Fruit fly (Drosophila melanogaster) whole organism, prepupa: Measurements from ENCODE around the gene nonA.
A peak's percentile ranks its signal among the peaks of the same experiment; 100 is the strongest.

Experiments
- CG10631 ChIP-seq: fragments of 200-800 bp; sonication (Bioruptor generic); optimal IDR thresholded peaks from 2 replicates; lab custom pipeline; 2016; ENCODE audit warnings: missing biosample characterization, missing genetic modification characterization
- CG10669 ChIP-seq: fragments of 200-800 bp; sonication (Bioruptor generic); optimal IDR thresholded peaks from 3 replicates; lab custom pipeline; 2018; ENCODE audit warnings: missing biosample characterization, mild to moderate bottlenecking, missing genetic modification characterization, moderate library complexity
- CG11294 ChIP-seq: fragments of 200-800 bp; sonication (Bioruptor generic); IDR thresholded peaks from 2 replicates; pipeline ENCODE4 v1.3.6; 2022; ENCODE audit warnings: missing biosample characterization, missing genetic modification characterization
- CG15336 ChIP-seq: fragments of 200-800 bp; sonication (Bioruptor generic); IDR thresholded peaks from 2 replicates; pipeline ENCODE4 v1.3.6; 2022; ENCODE audit warnings: missing biosample characterization, missing genetic modification characterization
- CG1621 ChIP-seq: fragments of 200-800 bp; sonication (Bioruptor generic); optimal IDR thresholded peaks from 3 replicates; lab custom pipeline; 2018; ENCODE audit warnings: missing biosample characterization, mild to moderate bottlenecking, missing genetic modification characterization
- CG16779 ChIP-seq: fragments of 200-800 bp; sonication (Bioruptor generic); optimal IDR thresholded peaks from 3 replicates; lab custom pipeline; 2017; ENCODE audit warnings: missing biosample characterization, mild to moderate bottlenecking, missing genetic modification characterization
- CG3032 ChIP-seq: fragments of 200-800 bp; optimal IDR thresholded peaks from 2 replicates; lab custom pipeline; 2019; ENCODE audit warnings: missing biosample characterization, mild to moderate bottlenecking, missing genetic modification characterization, moderate library complexity
- CG31627 ChIP-seq: fragments of 200-800 bp; sonication (Bioruptor generic); optimal IDR thresholded peaks from 3 replicates; lab custom pipeline; 2016; ENCODE audit warnings: missing biosample characterization, missing genetic modification characterization
- CG32006 ChIP-seq: fragments of 200-800 bp; sonication (Bioruptor generic); optimal IDR thresholded peaks from 3 replicates; lab custom pipeline; 2017; ENCODE audit warnings: missing biosample characterization, mild to moderate bottlenecking, missing genetic modification characterization
- CG34406 ChIP-seq: fragments of 200-800 bp; sonication (Bioruptor generic); optimal IDR thresholded peaks from 3 replicates; lab custom pipeline; 2016; ENCODE audit warnings: missing biosample characterization, missing genetic modification characterization
- CG3919 ChIP-seq: fragments of 200-800 bp; sonication (Bioruptor generic); optimal IDR thresholded peaks from 3 replicates; lab custom pipeline; 2016; ENCODE audit warnings: missing biosample characterization, missing genetic modification characterization
- CG4318 ChIP-seq: fragments of 200-800 bp; sonication (Bioruptor generic); optimal IDR thresholded peaks from 3 replicates; lab custom pipeline; 2017; ENCODE audit warnings: missing biosample characterization, mild to moderate bottlenecking, missing genetic modification characterization
- CG6163 ChIP-seq: fragments of 200-800 bp; sonication (Bioruptor generic); IDR thresholded peaks from 3 replicates; pipeline ENCODE4 v1.3.6; 2022; ENCODE audit warnings: missing biosample characterization, missing genetic modification characterization
- CG6276 ChIP-seq: fragments of 200-800 bp; sonication (Bioruptor generic); optimal IDR thresholded peaks from 2 replicates; lab custom pipeline; 2017; ENCODE audit warnings: missing biosample characterization, mild to moderate bottlenecking, missing genetic modification characterization
- CG6792 ChIP-seq: fragments of 200-800 bp; sonication (Bioruptor generic); optimal IDR thresholded peaks from 3 replicates; lab custom pipeline; 2016; ENCODE audit warnings: missing biosample characterization, missing genetic modification characterization
- CG6808 ChIP-seq: fragments of 200-800 bp; sonication (Bioruptor generic); optimal IDR thresholded peaks from 3 replicates; lab custom pipeline; 2017; ENCODE audit warnings: missing biosample characterization, missing genetic modification characterization, mild to moderate bottlenecking, moderate library complexity, missing genetic modification reagents
- CG6854 ChIP-seq: fragments of 200-800 bp; sonication (Bioruptor generic); optimal IDR thresholded peaks from 2 replicates; lab custom pipeline; 2017; ENCODE audit warnings: missing biosample characterization, mild to moderate bottlenecking, missing genetic modification characterization
- CG7368 ChIP-seq: fragments of 200-800 bp; sonication (Bioruptor generic); optimal IDR thresholded peaks from 3 replicates; lab custom pipeline; 2016; ENCODE audit warnings: missing biosample characterization, missing genetic modification characterization
- CG8319 ChIP-seq: fragments of 200-800 bp; sonication (Bioruptor generic); optimal IDR thresholded peaks from 3 replicates; lab custom pipeline; 2016; ENCODE audit warnings: missing biosample characterization, missing genetic modification characterization
- CG8632 ChIP-seq: fragments of 200-800 bp; sonication (Bioruptor generic); optimal IDR thresholded peaks from 3 replicates; lab custom pipeline; 2016; ENCODE audit warnings: missing biosample characterization, missing genetic modification characterization
- CG9139 ChIP-seq: fragments of 200-800 bp; sonication (Bioruptor generic); optimal IDR thresholded peaks from 3 replicates; lab custom pipeline; 2017; ENCODE audit warnings: missing biosample characterization, mild to moderate bottlenecking, missing genetic modification characterization
- Eip78C ChIP-seq: fragments of 200-800 bp; sonication (Bioruptor generic); peaks from one replicate; lab custom pipeline; 2016; ENCODE audit warnings: missing biosample characterization, missing genetic modification characterization
- Eip93F ChIP-seq: fragments of 200-800 bp; sonication (Bioruptor generic); optimal IDR thresholded peaks from 2 replicates; lab custom pipeline; 2016; ENCODE audit warnings: missing biosample characterization, mild to moderate bottlenecking, missing genetic modification characterization
- Ets21C ChIP-seq: fragments of 200-800 bp; sonication (Bioruptor generic); optimal IDR thresholded peaks from 3 replicates; lab custom pipeline; 2016; ENCODE audit warnings: missing biosample characterization, missing genetic modification characterization
- Ets96B ChIP-seq: fragments of 200-800 bp; optimal IDR thresholded peaks from 2 replicates; lab custom pipeline; 2019; ENCODE audit warnings: missing biosample characterization, mild to moderate bottlenecking, missing genetic modification characterization, moderate library complexity
- Gug ChIP-seq: fragments of 200-800 bp; sonication (Bioruptor generic); IDR thresholded peaks from 2 replicates; pipeline ENCODE4 v1.3.6; 2022; ENCODE audit warnings: missing biosample characterization, missing genetic modification characterization
- Lpt ChIP-seq: fragments of 200-800 bp; sonication (Bioruptor generic); optimal IDR thresholded peaks from 3 replicates; lab custom pipeline; 2016; ENCODE audit warnings: missing biosample characterization, missing genetic modification characterization
- Met ChIP-seq: fragments of 200-800 bp; sonication (Bioruptor generic); optimal IDR thresholded peaks from 3 replicates; lab custom pipeline; 2016; ENCODE audit warnings: missing biosample characterization, missing genetic modification characterization
- OdsH ChIP-seq: fragments of 200-800 bp; sonication (Bioruptor generic); optimal IDR thresholded peaks from 3 replicates; lab custom pipeline; 2016; ENCODE audit warnings: missing biosample characterization, missing genetic modification characterization
- Smox ChIP-seq: fragments of 200-800 bp; sonication (Bioruptor generic); optimal IDR thresholded peaks from 3 replicates; lab custom pipeline; 2016; ENCODE audit warnings: missing biosample characterization, missing genetic modification characterization
- Sox102F ChIP-seq: fragments of 200-800 bp; sonication (Bioruptor generic); optimal IDR thresholded peaks from 2 replicates; lab custom pipeline; 2016; ENCODE audit warnings: missing biosample characterization, mild to moderate bottlenecking, missing genetic modification characterization
- Sox14 ChIP-seq: fragments of 200-800 bp; sonication (Bioruptor generic); optimal IDR thresholded peaks from 3 replicates; lab custom pipeline; 2016; ENCODE audit warnings: missing biosample characterization, missing genetic modification characterization
- acj6 ChIP-seq: fragments of 200-800 bp; sonication (Bioruptor generic); optimal IDR thresholded peaks from 3 replicates; lab custom pipeline; 2016; ENCODE audit warnings: missing biosample characterization, missing genetic modification characterization
- eg ChIP-seq: fragments of 200-800 bp; sonication (Bioruptor generic); IDR thresholded peaks from 3 replicates; pipeline ENCODE4 v1.3.6; 2022; ENCODE audit warnings: missing biosample characterization, missing genetic modification characterization
- esn ChIP-seq: fragments of 200-800 bp; sonication (Bioruptor generic); optimal IDR thresholded peaks from 2 replicates; lab custom pipeline; 2016; ENCODE audit warnings: missing biosample characterization, mild to moderate bottlenecking, missing genetic modification characterization, moderate library complexity
- fd59A ChIP-seq: fragments of 200-800 bp; sonication (Bioruptor generic); optimal IDR thresholded peaks from 2 replicates; lab custom pipeline; 2017; ENCODE audit warnings: missing biosample characterization, mild to moderate bottlenecking, missing genetic modification characterization, missing genetic modification reagents
- fd85E ChIP-seq: fragments of 200-800 bp; sonication (Bioruptor generic); optimal IDR thresholded peaks from 3 replicates; lab custom pipeline; 2016; ENCODE audit warnings: missing biosample characterization, missing genetic modification characterization
- fkh ChIP-seq: fragments of 200-800 bp; sonication (Bioruptor generic); optimal IDR thresholded peaks from 3 replicates; lab custom pipeline; 2017; ENCODE audit warnings: missing biosample characterization, mild to moderate bottlenecking, missing genetic modification characterization, moderate library complexity
- lz ChIP-seq: fragments of 200-800 bp; sonication (Bioruptor generic); optimal IDR thresholded peaks from 3 replicates; lab custom pipeline; 2016; ENCODE audit warnings: missing biosample characterization, missing genetic modification characterization
- net ChIP-seq: fragments of 200-800 bp; sonication (Bioruptor generic); optimal IDR thresholded peaks from 3 replicates; lab custom pipeline; 2016; ENCODE audit warnings: missing biosample characterization, missing genetic modification characterization
- pdm3 ChIP-seq: fragments of 200-800 bp; sonication (Bioruptor generic); optimal IDR thresholded peaks from 3 replicates; lab custom pipeline; 2016; ENCODE audit warnings: missing biosample characterization, missing genetic modification characterization
- salr ChIP-seq, 2 experiments: fragments of 200-800 bp; sonication (Bioruptor generic); optimal IDR thresholded peaks; 3 replicates each; lab custom pipeline; 2016 to 2018; ENCODE audit warnings: missing biosample characterization in 2 of 2, missing genetic modification characterization in 2 of 2, mild to moderate bottlenecking in 1 of 2
- spab ChIP-seq: fragments of 200-800 bp; sonication (Bioruptor generic); optimal IDR thresholded peaks from 2 replicates; lab custom pipeline; 2017; ENCODE audit warnings: missing biosample characterization, mild to moderate bottlenecking, missing genetic modification characterization, missing genetic modification reagents
- ss ChIP-seq, 2 experiments: fragments of 200-800 bp; sonication (Bioruptor generic); optimal IDR thresholded peaks; 2 replicates in 1 of 2; 3 replicates in 1 of 2; lab custom pipeline; 2017 to 2018; ENCODE audit warnings: mild to moderate bottlenecking in 2 of 2, missing biosample characterization in 2 of 2, missing genetic modification characterization in 2 of 2, moderate library complexity in 1 of 2
- svp ChIP-seq: fragments of 200-800 bp; sonication (Bioruptor generic); peaks from one replicate; lab custom pipeline; 2016; ENCODE audit warnings: missing biosample characterization, missing genetic modification characterization
- topi ChIP-seq: fragments of 200-800 bp; sonication (Bioruptor generic); optimal IDR thresholded peaks from 3 replicates; lab custom pipeline; 2016; ENCODE audit warnings: missing biosample characterization, missing genetic modification characterization
- vri ChIP-seq: fragments of 200-800 bp; sonication (Bioruptor generic); optimal IDR thresholded peaks from 3 replicates; lab custom pipeline; 2016; ENCODE audit warnings: missing biosample characterization, mild to moderate bottlenecking, missing genetic modification characterization

nonA gene

DNA sequence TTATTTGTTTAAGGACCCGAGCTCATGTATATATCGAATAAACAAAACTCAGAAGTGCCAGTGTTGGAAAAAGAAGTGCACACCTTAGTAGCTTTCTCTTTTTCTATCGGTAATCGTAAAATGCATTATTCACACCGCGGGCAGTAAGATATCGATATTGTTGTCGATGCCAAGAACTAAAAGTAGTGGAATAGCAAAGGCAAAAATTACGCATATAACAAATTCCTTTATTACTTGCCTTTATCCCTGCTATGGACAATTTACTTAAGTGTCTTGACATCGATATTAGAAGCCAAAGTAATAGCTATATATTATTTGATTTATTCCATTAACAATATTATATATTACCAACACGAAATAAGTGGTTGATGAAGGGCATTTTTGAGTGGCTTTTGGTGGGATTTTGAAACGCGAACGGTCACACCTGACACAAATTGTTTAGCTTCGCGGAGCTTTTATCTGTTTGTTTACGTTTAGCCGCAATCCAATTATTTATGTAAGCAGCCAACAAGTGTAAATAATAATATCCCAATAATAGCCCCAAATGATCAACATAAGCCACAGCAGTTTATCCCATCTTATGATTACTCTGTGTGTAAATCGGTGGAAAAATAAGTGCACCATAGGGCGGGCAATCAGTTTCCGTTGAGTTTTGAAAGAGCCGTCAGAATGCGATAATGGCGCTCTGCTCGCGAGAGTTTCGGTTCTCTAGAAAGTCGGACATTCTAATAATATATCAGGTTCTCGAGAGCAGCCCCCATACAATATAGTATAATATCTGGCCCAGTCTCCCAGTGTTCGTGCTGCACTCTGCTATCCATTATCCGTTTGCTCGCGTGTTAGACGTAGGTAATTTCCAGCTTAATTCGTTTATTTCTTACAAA, 23.7 kb downstream of the nonA start, which contains the start of the genes CG9992 and CG4239 (continued):
- TF ChIP-seq CG32006 (GFP tag; lab: Kevin White, UChicago) (no peak), CG34406 (no peak), CG6276 (GFP tag; lab: Kevin White, UChicago) (no peak), CG10631 (GFP tag; lab: Kevin White, UChicago) (peak; percentile 65), Sox14 (GFP tag; lab: Kevin White, UChicago) (peak; percentile 19), topi (GFP tag; lab: Kevin White, UChicago) (peak; percentile 43), OdsH (GFP tag; lab: Kevin White, UChicago) (no peak), salr (GFP tag; optimal IDR thresholded peaks at IDR 0.05; lab: Kevin White, UChicago) (no peak), acj6 (GFP tag; lab: Kevin White, UChicago) (no peak), vri (GFP tag; lab: Kevin White, UChicago) (no peak), spab (GFP tag; lab: Kevin White, UChicago) (no peak), CG6854 (GFP tag; lab: Kevin White, UChicago) (no peak), CG3919 (GFP tag; lab: Kevin White, UChicago) (no peak), CG6792 (GFP tag; lab: Kevin White, UChicago) (peak; percentile 6), Smox (no peak), esn (GFP tag; lab: Kevin White, UChicago) (peak; percentile 51), CG10669 (GFP tag; lab: Kevin White, UChicago) (no peak), lz (GFP tag; lab: Kevin White, UChicago) (peak; percentile 47), CG1621 (tag; lab: Kevin White, UChicago) (no peak), Eip78C (GFP tag; lab: Kevin White, UChicago) (peak; percentile 66), fkh (GFP tag; lab: Kevin White, UChicago) (peak; percentile 76), fd59A (peak; percentile 19), svp (GFP tag; lab: Kevin White, UChicago) (no peak), CG3032 (tag; lab: Kevin White, UChicago) (peak; percentile 75), fd85E (no peak)

DNA sequence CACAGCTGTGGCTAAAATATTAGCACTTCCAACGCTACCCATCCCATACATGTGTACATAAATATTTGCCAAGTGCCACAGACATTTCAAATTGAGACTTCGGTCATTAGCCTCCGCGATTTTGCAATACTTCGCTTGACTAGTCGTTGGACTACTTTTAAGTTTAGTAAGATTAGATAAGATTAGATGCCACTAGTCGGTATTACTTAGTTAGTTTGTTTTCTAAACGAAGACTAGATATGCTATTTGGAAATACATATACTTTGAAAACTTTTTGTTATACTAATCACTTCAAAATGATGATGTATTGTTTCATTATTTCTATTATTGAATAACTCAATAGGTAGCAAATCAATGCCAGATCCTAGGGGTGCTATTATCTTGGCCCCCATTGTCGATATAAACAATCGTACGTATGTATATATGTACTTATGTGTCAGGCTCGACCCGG, 24.6 kb downstream of the nonA start:
- TF ChIP-seq eg (GFP tag; lab: Robert Waterston, UW) (peak; percentile 55; the same call in 1 of the 3 replicates), CG31627 (GFP tag; lab: Kevin White, UChicago) (peak; percentile 41), net (GFP tag; lab: Kevin White, UChicago) (peak; percentile 54), Gug (no peak), pdm3 (GFP tag; lab: Kevin White, UChicago) (no peak), CG7368 (GFP tag; lab: Kevin White, UChicago) (no peak), CG6792 (GFP tag; lab: Kevin White, UChicago) (peak; percentile 37), Eip93F (GFP tag; lab: Kevin White, UChicago) (no peak), CG6276 (GFP tag; lab: Kevin White, UChicago) (peak; percentile 58), Lpt (GFP tag; lab: Kevin White, UChicago) (no peak), CG6163 (GFP tag; lab: Robert Waterston, UW) (no peak), CG34406 (peak; percentile 44), CG16779 (tag; lab: Kevin White, UChicago) (no peak), spab (GFP tag; lab: Kevin White, UChicago) (no peak), CG10631 (GFP tag; lab: Kevin White, UChicago) (peak; percentile 53), Sox14 (GFP tag; lab: Kevin White, UChicago) (peak; percentile 41), Ets21C (GFP tag; lab: Kevin White, UChicago) (no peak), Ets96B (tag; lab: Kevin White, UChicago) (peak; percentile 34), CG4318 (GFP tag; lab: Kevin White, UChicago) (peak; percentile 23), CG8319 (GFP tag; lab: Kevin White, UChicago) (peak; percentile 7), CG32006 (GFP tag; lab: Kevin White, UChicago) (peak; percentile 69), CG3032 (tag; lab: Kevin White, UChicago) (peak; percentile 32), CG6854 (GFP tag; lab: Kevin White, UChicago) (no peak), CG8632 (GFP tag; lab: Kevin White, UChicago) (peak; percentile 40), Sox102F (GFP tag; lab: Kevin White, UChicago) (no peak), svp (GFP tag; lab: Kevin White, UChicago) (peak; percentile 83), CG11294 (GFP tag; lab: Robert Waterston, UW) (no peak), CG6808 (GFP tag; lab: Kevin White, UChicago) (no peak), CG9139 (GFP tag; lab: Kevin White, UChicago) (no peak), ss (GFP tag; optimal IDR thresholded peaks at IDR 0.05; lab: Kevin White, UChicago) (peak; percentile 10 to 33), Met (GFP tag; lab: Kevin White, UChicago) (peak; percentile 69), CG15336 (GFP tag; lab: Robert Waterston, UW) (peak; percentile 71)
